Fruit fly (Drosophila melanogaster): ENCODE data around the gene Idh3g.

DNA sequence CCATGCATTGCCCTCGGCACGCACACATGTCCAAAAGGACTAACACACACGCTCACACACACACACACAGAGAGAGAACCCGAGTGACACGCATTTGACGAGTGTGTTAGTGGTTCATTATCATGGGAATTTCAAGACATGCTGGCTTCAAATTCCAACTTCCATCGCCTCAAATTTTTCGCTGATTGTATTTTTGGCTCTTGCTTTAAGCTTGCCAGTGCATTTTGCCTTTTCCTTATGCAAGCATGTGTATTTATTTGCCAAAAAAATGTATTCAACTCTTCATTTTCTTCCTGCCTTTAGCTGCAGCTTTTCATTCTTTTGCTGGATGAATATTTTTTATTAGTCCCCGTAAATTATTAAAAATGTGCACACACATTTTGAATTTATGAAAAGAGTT is 43.1 kb downstream of the Idh3g start:
- TF ChIP-seq br (GFP tag; optimal IDR thresholded peaks at IDR 0.05) = no peak
- TF ChIP-seq dsf (GFP tag; optimal IDR thresholded peaks at IDR 0.05; ENCODE audit: borderline replicate concordance) = no peak
- no peak for TF ChIP-seq Dif (GFP tag; optimal IDR thresholded peaks at IDR 0.05; ENCODE audit: partially characterized antibody)
